Fruit fly (Drosophila melanogaster) S2 (cell line): ENCODE data around the gene CG9184.

ENCODE experiments used
- CG8478 ChIP-seq: fragments of >200 bp; optimal IDR thresholded peaks from 2 replicates; lab custom pipeline; 2018
- CTCF ChIP-seq, 2 experiments: fragments of >200 bp; optimal IDR thresholded peaks; 2 replicates each; lab custom pipeline; 2018

CG9184 gene

DNA sequence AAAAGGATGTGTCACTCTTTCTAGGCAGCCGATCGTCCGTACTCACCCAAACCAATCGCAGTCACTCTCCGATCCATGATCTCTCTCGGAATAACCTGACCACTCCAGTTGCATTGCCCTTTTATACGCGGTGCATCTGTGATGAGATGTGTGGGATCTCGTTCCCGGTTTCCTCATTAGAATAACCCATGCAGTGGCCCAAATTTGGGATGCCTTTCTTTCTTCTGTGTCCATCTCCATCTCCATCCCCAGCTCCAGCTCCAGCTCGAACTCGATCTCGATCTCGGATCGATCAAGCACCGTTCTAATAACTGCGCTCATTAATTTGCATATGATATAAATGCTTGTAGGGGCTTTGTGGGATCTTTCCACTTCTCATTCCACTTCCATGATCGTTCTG, at the start of gene CG9184:
CG9184 (minus strand) TSS at position 101 of the 400 bp plus-strand sequence.
- TF ChIP-seq CTCF (optimal IDR thresholded peaks at IDR 0.05; lab: Kevin White, UChicago) (no peak), CG8478 (lab: Kevin White, UChicago) (no peak)

DNA sequence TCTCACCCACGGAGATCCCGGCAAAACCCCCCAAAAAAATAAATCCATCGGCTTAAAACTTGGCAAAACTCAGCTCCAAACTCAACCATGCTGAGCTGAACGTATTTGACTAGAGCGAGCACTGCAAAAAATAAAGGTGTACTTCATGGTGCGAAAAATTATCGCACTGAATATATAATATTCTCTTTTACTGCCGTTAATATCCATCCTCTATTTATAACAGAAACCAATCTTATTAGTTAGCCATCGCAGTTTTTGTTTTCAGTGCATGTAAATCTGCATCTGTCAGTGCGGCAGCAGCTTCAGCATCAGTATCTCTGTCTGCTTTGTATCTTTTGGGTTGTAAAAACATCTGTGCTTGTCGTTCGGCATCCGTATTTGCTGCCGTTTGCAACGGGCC, 48.3 kb upstream of the CG9184 start:
- no peak for TF ChIP-seq CG8478 (lab: Kevin White, UChicago)
- TF ChIP-seq CTCF (optimal IDR thresholded peaks at IDR 0.05; lab: Kevin White, UChicago): no peak

DNA sequence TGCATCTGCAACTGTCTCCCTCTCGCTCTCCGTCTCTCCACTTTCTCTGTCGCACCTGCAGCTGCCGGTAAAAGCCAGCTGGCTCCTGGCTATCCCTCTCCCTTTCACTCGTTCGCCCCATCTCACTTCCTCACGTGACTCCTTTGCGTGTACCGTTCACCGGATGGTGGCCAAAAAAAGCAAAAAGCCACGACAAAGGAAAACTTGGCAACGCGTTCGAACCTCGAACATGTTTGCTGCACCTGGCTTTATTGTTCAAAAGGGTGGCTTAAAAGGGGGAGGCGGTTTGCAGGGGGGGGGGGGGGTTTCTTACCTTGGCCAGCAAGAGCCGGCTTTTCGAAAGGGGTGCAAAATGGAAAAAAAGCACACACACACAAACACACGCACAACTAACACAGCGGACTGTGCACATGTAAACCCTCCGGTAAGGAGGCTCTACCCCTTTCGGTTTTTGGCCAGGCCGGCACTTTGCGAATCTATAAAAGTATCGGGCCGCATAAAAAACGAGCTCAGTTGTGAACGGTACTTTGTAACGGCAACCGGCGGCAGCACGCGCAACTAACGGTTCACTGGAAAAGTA, 47.6 kb upstream of the CG9184 start, which contains the start of gene ru:
ru (plus strand) TSS at position 530 of the 580 bp plus-strand sequence.
- TF ChIP-seq CG8478 (lab: Kevin White, UChicago) (no peak), CTCF (optimal IDR thresholded peaks at IDR 0.05; lab: Kevin White, UChicago) (no peak)

DNA sequence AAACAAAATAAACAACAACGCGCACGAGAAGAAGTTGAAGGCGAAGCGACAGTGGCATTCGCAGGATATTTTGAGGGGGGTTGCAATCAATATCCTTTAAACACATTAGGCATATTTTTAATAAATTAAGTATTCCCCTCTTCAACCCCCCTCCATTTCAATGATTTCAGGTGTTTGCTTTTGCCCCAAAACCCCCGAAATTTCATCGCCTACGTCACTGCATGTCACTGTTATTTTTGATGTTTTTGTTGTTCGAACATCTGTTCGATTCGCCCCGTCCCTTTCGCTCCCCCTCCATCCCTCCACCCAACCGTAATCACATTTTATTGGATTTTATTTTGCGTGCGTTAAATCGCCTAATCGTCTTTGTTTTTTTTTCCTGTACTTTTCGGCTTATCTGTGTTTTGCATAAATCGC, 45.6 kb upstream of the CG9184 start:
- TF ChIP-seq CTCF (optimal IDR thresholded peaks at IDR 0.05; lab: Kevin White, UChicago) (no peak), CG8478 (lab: Kevin White, UChicago) (no peak)

DNA sequence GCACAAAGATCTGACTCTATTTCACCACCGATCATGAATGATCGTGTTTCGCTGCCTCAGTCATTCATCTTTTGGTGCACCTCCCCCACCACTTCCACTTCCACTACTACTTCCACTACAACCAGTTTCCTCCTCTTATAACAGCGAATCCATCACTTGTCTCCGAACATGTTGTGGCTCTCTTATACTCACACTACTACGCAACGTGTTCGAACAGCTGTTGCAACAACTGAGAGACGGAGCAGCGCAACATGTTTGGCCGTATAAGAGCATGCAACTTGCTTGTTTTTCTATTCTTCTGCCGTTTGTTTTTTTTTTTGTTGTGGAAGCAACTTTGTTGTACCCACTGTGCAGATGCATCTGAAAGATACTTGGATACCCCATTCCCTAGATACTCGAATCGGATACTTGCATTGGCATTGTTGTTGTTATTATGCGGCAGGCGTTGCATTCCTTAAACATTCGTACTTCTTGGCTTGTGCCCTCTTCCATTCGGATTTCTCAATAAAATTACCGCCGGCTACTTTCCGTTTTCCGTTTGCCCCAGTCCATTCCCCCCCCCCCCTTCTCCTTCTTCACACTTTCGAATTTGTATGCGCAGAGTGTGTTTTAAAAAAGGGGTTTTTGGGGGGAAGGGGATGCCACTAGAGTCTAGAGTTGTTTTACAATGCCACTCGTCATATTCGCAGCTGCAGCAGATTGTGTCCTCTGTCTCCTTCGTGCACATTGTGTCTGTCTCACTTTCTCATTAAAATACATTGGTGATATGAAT, 44.5 kb upstream of the CG9184 start:
- no peak for TF ChIP-seq CG8478 (lab: Kevin White, UChicago)

DNA sequence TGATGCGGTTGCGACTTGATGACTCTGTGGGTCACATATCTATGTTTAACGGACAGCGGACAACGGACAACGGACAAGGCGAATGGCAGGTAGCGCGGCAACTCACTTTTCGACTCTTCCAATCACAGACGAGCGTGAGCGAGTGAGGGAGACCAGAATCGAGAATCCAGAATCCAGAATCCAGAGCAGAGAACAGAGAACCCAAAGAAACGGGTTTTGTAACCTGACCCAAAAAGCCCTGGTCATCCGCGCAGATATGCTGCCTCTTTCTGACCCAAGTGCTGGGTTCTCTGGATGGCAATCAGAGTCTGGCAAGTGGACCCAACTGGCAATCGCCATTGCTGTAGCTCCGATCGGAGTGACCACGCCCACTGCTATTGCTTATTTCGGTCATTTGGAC, 41.8 kb upstream of the CG9184 start:
- no peak for TF ChIP-seq CG8478 (lab: Kevin White, UChicago)
- no peak for TF ChIP-seq CTCF (optimal IDR thresholded peaks at IDR 0.05; lab: Kevin White, UChicago)

DNA sequence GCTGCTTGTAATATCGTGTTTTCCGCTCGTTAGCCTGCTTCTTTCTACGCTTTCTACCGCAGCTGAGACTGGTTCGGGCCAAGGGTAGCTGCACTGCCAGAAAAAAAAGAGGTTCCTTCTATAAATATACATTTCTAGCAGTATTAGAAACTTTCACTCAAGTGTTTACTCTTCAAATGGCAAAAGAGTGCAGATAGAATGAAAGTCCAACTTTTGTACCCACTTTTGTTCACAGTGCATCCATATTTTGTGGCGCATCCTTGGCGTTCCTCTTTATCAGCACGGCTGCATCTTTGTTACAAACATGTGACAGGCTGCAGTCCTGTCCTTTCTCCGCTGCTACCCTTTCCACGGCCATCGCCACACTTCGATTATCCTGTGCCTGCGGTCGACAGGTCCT, 35.7 kb upstream of the CG9184 start:
- TF ChIP-seq CG8478 (lab: Kevin White, UChicago): no peak
- TF ChIP-seq CTCF (optimal IDR thresholded peaks at IDR 0.05; lab: Kevin White, UChicago): no peak

DNA sequence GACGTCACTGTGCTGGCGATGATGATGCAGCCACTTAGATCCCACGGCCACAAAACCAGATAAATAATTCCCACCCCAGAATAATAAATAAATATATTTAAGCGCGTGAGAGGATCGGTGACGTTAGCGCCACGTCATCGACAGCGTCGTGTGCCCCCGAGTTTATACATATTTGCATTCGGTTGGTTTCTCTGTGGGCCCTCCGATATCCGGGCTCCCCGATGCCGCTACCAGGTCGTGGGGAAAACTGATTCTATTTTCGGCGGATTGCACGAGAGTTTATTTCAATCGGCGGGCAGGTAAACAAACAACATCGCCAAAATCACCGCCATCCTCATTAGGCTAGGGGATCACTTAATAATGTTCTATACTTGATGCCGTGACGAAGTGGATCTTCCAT, 31.6 kb upstream of the CG9184 start:
- TF ChIP-seq CTCF (optimal IDR thresholded peaks at IDR 0.05; lab: Kevin White, UChicago) (no peak), CG8478 (lab: Kevin White, UChicago) (no peak)

DNA sequence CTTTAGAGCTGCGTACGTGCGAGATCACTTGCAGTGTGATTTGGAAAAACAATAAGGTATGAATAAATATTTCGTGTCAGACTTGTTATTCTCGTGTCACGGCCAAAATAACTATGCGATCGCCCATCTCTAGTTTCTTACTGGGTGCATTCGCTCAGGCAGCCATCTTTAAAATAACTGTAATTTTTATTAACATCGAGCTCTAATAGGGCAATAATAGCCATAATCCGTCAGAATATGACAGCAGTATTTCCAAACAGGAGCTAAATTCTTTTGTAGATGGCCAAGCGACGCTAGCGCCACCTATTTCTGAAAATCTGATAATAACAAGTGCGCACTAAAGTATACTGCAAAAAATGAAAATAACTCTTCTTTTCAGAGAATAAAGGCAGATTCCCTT, 29.5 kb upstream of the CG9184 start:
- TF ChIP-seq CG8478 (lab: Kevin White, UChicago) (no peak), CTCF (optimal IDR thresholded peaks at IDR 0.05; lab: Kevin White, UChicago) (peak; percentile 90 to 93)

DNA sequence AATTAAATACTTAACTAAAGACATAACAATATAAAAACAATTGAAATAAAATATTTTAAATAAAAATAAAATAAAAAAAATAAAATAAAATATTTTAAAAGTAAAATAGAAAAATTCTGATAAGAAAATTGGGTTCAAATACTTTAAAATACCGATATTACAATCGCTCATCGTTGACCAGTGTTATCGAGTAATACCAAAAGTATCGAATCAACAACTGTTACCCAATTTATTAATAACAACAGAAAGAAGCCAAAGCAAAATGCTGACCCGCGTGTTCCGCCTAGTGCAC, 28.3 kb upstream of the CG9184 start, which contains the start of gene CG9166:
CG9166 (plus strand) TSS at position 193 of the 292 bp plus-strand sequence.
- TF ChIP-seq CG8478 (lab: Kevin White, UChicago) (no peak), CTCF (optimal IDR thresholded peaks at IDR 0.05; lab: Kevin White, UChicago) (no peak)

DNA sequence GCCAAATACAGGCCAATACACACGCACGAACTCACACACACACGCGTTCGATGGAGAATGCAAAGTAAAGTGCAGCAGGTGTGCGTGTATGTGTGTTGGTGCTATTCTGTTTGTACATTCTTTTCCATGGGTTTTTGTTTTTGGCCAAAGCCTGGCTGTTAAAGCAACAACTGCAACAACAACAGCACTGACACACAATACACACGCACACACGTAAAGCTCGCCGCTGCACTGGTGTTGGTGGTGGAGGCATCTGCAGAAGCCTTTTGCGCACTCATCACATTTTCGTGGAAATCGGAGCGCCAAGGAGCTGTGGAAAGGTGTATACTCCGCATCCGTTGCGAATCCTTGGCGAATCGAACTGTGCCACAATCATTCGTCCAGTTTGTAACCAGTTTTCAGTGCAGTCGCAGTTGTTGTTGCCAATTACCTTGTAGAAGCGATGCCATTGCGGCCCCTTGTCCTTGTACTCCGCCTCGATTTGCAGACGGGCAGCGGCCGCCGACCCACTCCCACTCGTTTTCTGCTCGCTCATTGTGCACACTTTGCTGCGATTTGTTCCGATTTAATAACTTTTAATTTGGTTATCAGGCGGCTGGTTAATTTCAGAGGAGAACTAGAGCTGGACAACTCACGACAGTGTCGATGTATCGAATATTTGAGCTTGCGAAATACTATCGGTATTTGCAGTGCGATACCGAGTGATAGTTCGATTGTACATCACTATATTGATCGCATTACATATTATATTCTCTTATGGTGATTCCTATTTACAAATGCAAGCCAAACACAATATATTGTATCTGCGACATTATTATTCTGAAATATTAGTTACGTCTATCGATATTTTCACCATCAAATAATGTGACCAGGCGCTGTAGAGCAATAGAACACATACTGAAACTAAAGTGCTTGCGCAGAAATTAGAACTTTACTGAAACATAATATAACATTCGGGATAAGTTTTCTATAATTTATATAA, 27.6 kb upstream of the CG9184 start:
- peak in 1 of 2 experiments; percentile 18 for TF ChIP-seq CTCF (optimal IDR thresholded peaks at IDR 0.05; lab: Kevin White, UChicago)
- no peak for TF ChIP-seq CG8478 (lab: Kevin White, UChicago)

DNA sequence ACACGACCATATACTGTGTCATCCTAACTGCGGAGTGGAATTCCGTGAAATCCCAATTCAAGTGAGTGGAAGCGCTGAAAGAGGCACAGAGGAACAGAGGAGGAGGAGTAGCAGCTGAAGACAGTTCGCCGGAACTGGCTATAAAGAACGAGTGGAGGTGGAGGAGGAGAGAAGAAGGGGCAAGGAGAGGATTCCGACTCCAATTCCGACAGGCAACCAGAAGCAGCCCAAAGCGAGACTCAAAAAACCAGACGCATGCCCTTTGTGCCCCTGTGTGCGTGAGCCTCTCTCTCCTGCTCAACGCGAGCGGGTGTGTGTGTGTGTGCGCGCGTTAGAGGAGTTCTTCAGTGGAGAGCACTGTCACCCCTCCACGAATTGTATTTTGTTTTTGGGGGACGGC, 26.8 kb upstream of the CG9184 start:
- TF ChIP-seq CTCF (optimal IDR thresholded peaks at IDR 0.05; lab: Kevin White, UChicago): no peak
- no peak for TF ChIP-seq CG8478 (lab: Kevin White, UChicago)

DNA sequence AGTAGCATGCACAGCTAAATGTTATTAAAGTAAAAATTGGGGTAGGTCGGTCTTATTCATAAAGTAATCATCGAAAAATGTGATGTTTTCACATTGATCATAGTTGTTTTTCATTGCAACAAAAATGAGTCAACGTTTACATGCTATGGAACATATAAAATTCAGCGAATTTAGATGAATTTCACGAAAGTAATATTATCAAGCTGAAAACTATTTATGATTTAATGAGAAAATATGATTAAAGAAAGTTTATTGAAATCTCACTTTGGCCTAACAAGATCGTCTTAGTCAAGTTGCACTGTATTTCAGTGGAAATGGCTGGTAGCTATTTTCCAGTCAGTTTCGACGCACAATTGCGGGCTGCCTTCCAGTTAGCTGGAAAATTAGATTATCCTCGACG, 26.3 kb upstream of the CG9184 start:
- TF ChIP-seq CTCF (optimal IDR thresholded peaks at IDR 0.05; lab: Kevin White, UChicago) (no peak), CG8478 (lab: Kevin White, UChicago) (no peak)

DNA sequence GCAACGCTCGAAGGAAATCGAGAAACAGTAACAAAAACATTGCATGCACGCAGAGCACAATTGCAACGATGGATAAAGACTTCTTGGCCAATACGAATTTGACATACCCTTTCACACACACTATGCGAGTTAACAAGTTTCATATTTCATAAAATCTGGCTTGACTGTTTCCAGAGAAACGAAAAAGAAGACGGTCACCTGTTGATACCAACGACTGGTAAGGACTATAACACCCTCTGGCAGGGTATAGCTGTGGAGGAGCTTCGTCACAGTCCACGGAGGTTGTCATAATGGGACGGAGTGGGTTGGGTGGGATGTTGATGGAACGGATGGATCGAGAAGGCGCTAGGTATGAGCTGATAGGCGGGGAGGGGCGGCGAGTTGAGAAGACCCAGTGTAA, 25.6 kb upstream of the CG9184 start:
- TF ChIP-seq CTCF (optimal IDR thresholded peaks at IDR 0.05; lab: Kevin White, UChicago) (no peak), CG8478 (lab: Kevin White, UChicago) (no peak)
